In genomic region chr3R:24598549-24599204, dm6 we compare ENCODE assay signal across 5 fruit fly cellular contexts.
TF ChIP-seq lines count a peak whose summit lies in the region.

No protein-coding gene starts in this region.

- TF ChIP-seq CTCF in whole organism, embryonic (GFP tag; optimal IDR thresholded peaks at IDR 0.05; lab: Kevin White, UChicago) = no peak

TF ChIP-seq in whole organism, adult, 20 proteins besides CTCF, POLR2A, EP300 and RAD21:
- TF ChIP-seq tj (GFP tag; optimal IDR thresholded peaks at IDR 0.05; lab: Kevin White, UChicago) (peak; percentile 1), CG11617 (GFP tag; optimal IDR thresholded peaks at IDR 0.05; lab: Kevin White, UChicago) (no peak)

TF ChIP-seq in whole organism, embryonic, 481 proteins besides CTCF, POLR2A, EP300 and RAD21 (continues in another document):
- TF ChIP-seq CG11695 (GFP tag; IDR thresholded peaks at IDR 0.05; lab: Robert Waterston, UW) (peak; percentile 43; the same call in 1 of the 3 replicates), CkIIα-i1 (GFP tag; IDR thresholded peaks at IDR 0.05; lab: Robert Waterston, UW) (0 out of 2 replicates have a peak, but pooled peaks have one; percentile 11), Sox102F (GFP tag; optimal IDR thresholded peaks at IDR 0.05; lab: Kevin White, UChicago) (peak; percentile 56), CG32532 (GFP tag; IDR thresholded peaks at IDR 0.05; lab: Robert Waterston, UW) (peak; percentile 32; the same call in 1 of the 2 replicates), CG18619 (GFP tag; optimal IDR thresholded peaks at IDR 0.05; lab: Kevin White, UChicago) (peak; percentile 7), grau (tag; optimal IDR thresholded peaks at IDR 0.05; lab: Kevin White, UChicago) (peak; percentile 2), CG10267 (tag; optimal IDR thresholded peaks at IDR 0.05; lab: Kevin White, UChicago) (peak; percentile 10), CG9215 (GFP tag; IDR thresholded peaks at IDR 0.05; lab: Robert Waterston, UW) (no peak), sens (GFP tag; lab: Kevin White, UChicago) (peak; percentile 80), bab2 (GFP tag; optimal IDR thresholded peaks at IDR 0.05; lab: Kevin White, UChicago) (peak; percentile 33), CG13424 (tag; optimal IDR thresholded peaks at IDR 0.05; lab: Kevin White, UChicago) (peak; percentile 19), unpg (GFP tag; optimal IDR thresholded peaks at IDR 0.05; lab: Kevin White, UChicago) (no peak), dpn (GFP tag; optimal IDR thresholded peaks at IDR 0.05; lab: Kevin White, UChicago) (peak in 1 of 2 experiments; percentile 27), Med (GFP tag; lab: Kevin White, UChicago) (peak; percentile 32), HHEX (GFP tag; optimal IDR thresholded peaks at IDR 0.05; lab: Kevin White, UChicago) (peak; percentile 12), Vsx1 (GFP tag; optimal IDR thresholded peaks at IDR 0.05; lab: Kevin White, UChicago) (peak; percentile 14), sima (GFP tag; optimal IDR thresholded peaks at IDR 0.05; lab: Kevin White, UChicago) (no peak), CG10209 (GFP tag; optimal IDR thresholded peaks at IDR 0.05; lab: Kevin White, UChicago) (peak; percentile 2), CG7839 (tag; optimal IDR thresholded peaks at IDR 0.05; lab: Kevin White, UChicago) (peak; percentile 24), Hr51 (GFP tag; optimal IDR thresholded peaks at IDR 0.05; lab: Kevin White, UChicago) (peak in 1 of 2 experiments; percentile 48), mirr (GFP tag; optimal IDR thresholded peaks at IDR 0.05; lab: Kevin White, UChicago) (no peak), Kr (GFP tag; optimal IDR thresholded peaks at IDR 0.05; lab: Kevin White, UChicago) (no peak)

TF ChIP-seq in whole organism, prepupa, 60 proteins besides CTCF, POLR2A, EP300 and RAD21 (continues in another document):
- TF ChIP-seq CG4318 (GFP tag; optimal IDR thresholded peaks at IDR 0.05; lab: Kevin White, UChicago) (peak; percentile 73), Hr4 (GFP tag; optimal IDR thresholded peaks at IDR 0.05; lab: Kevin White, UChicago) (peak; percentile 82), eg (GFP tag; IDR thresholded peaks at IDR 0.05; lab: Robert Waterston, UW) (peak; percentile 57; the same call in 2 of the 3 replicates), Ets96B (tag; optimal IDR thresholded peaks at IDR 0.05; lab: Kevin White, UChicago) (peak; percentile 11), CG10669 (GFP tag; optimal IDR thresholded peaks at IDR 0.05; lab: Kevin White, UChicago) (peak; percentile 4), svp (GFP tag; lab: Kevin White, UChicago) (no peak), topi (GFP tag; optimal IDR thresholded peaks at IDR 0.05; lab: Kevin White, UChicago) (peak; percentile 30), CG8319 (GFP tag; optimal IDR thresholded peaks at IDR 0.05; lab: Kevin White, UChicago) (no peak), Blimp-1 (GFP tag; optimal IDR thresholded peaks at IDR 0.05; lab: Kevin White, UChicago) (no peak), spab (GFP tag; optimal IDR thresholded peaks at IDR 0.05; lab: Kevin White, UChicago) (peak; percentile 21), CG8119 (GFP tag; IDR thresholded peaks at IDR 0.05; lab: Robert Waterston, UW) (peak; percentile 61), CG32006 (GFP tag; optimal IDR thresholded peaks at IDR 0.05; lab: Kevin White, UChicago) (peak; percentile 86), fd85E (GFP tag; optimal IDR thresholded peaks at IDR 0.05; lab: Kevin White, UChicago) (no peak), Sox14 (GFP tag; optimal IDR thresholded peaks at IDR 0.05; lab: Kevin White, UChicago) (peak; percentile 30), pdm3 (GFP tag; optimal IDR thresholded peaks at IDR 0.05; lab: Kevin White, UChicago) (peak; percentile 53), Sox102F (GFP tag; optimal IDR thresholded peaks at IDR 0.05; lab: Kevin White, UChicago) (no peak), Met (GFP tag; optimal IDR thresholded peaks at IDR 0.05; lab: Kevin White, UChicago) (no peak), CG11762 (GFP tag; optimal IDR thresholded peaks at IDR 0.05; lab: Kevin White, UChicago; ENCODE audit: insufficient read depth) (no peak), Eip93F (GFP tag; optimal IDR thresholded peaks at IDR 0.05; lab: Kevin White, UChicago) (no peak), CG3032 (tag; optimal IDR thresholded peaks at IDR 0.05; lab: Kevin White, UChicago) (no peak), cyc (GFP tag; optimal IDR thresholded peaks at IDR 0.05; lab: Kevin White, UChicago) (no peak), CG6792 (GFP tag; optimal IDR thresholded peaks at IDR 0.05; lab: Kevin White, UChicago) (peak; percentile 6), CG3919 (GFP tag; optimal IDR thresholded peaks at IDR 0.05; lab: Kevin White, UChicago) (peak; percentile 44)

TF ChIP-seq in whole organism, pupa, 21 proteins besides CTCF, POLR2A, EP300 and RAD21:
- TF ChIP-seq CG9948 (tag; optimal IDR thresholded peaks at IDR 0.05; lab: Kevin White, UChicago) = peak; percentile 19
- peak; percentile 54 for TF ChIP-seq Pif1A (GFP tag; optimal IDR thresholded peaks at IDR 0.05; lab: Kevin White, UChicago)
- peak; percentile 47; the same call in 1 of the 2 replicates for TF ChIP-seq CG32121 (GFP tag; IDR thresholded peaks at IDR 0.05; lab: Robert Waterston, UW)
- TF ChIP-seq fd96Ca (GFP tag; IDR thresholded peaks at IDR 0.05; lab: Robert Waterston, UW) = peak; percentile 58; the same call in 1 of the 3 replicates
- TF ChIP-seq CG12605 (GFP tag; IDR thresholded peaks at IDR 0.05; lab: Robert Waterston, UW) = peak; percentile 26; the same call in 1 of the 2 replicates
- TF ChIP-seq CG13204 (GFP tag; optimal IDR thresholded peaks at IDR 0.05; lab: Kevin White, UChicago) = no peak
- no peak for TF ChIP-seq D1 (tag; optimal IDR thresholded peaks at IDR 0.05; lab: Kevin White, UChicago)
- TF ChIP-seq CG34367 (tag; optimal IDR thresholded peaks at IDR 0.05; lab: Kevin White, UChicago) = no peak
- TF ChIP-seq gl (tag; optimal IDR thresholded peaks at IDR 0.05; lab: Kevin White, UChicago) = no peak
- no peak for TF ChIP-seq Snoo (tag; optimal IDR thresholded peaks at IDR 0.05; lab: Kevin White, UChicago)
- peak; percentile 55; the same call in 2 of the 3 replicates for TF ChIP-seq CG4496 (GFP tag; IDR thresholded peaks at IDR 0.05; lab: Robert Waterston, UW)
- TF ChIP-seq CG8159 (tag; optimal IDR thresholded peaks at IDR 0.05; lab: Kevin White, UChicago) = peak; percentile 8
- TF ChIP-seq CG8301 (tag; optimal IDR thresholded peaks at IDR 0.05; lab: Kevin White, UChicago) = peak; percentile 52
- TF ChIP-seq Ets98B (GFP tag; IDR thresholded peaks at IDR 0.05; lab: Robert Waterston, UW) = no peak; the same call in 1 of the 2 replicates
- TF ChIP-seq Pif1B (GFP tag; optimal IDR thresholded peaks at IDR 0.05; lab: Kevin White, UChicago) = peak; percentile 10
- peak; percentile 59 for TF ChIP-seq CG14655 (GFP tag; optimal IDR thresholded peaks at IDR 0.05; lab: Kevin White, UChicago)
- TF ChIP-seq CG17806 (tag; optimal IDR thresholded peaks at IDR 0.05; lab: Kevin White, UChicago) = peak; percentile 13

TF ChIP-seq in whole organism, wandering third instar larva, 38 proteins besides CTCF, POLR2A, EP300 and RAD21:
- TF ChIP-seq Dif (GFP tag; optimal IDR thresholded peaks at IDR 0.05; lab: Kevin White, UChicago; ENCODE audit: partially characterized antibody) (no peak), ey (GFP tag; optimal IDR thresholded peaks at IDR 0.05; lab: Kevin White, UChicago) (no peak), OdsH (GFP tag; optimal IDR thresholded peaks at IDR 0.05; lab: Kevin White, UChicago) (no peak), br (GFP tag; optimal IDR thresholded peaks at IDR 0.05; lab: Kevin White, UChicago) (no peak), foxo (GFP tag; optimal IDR thresholded peaks at IDR 0.05; lab: Kevin White, UChicago) (no peak), psq (GFP tag; optimal IDR thresholded peaks at IDR 0.05; lab: Kevin White, UChicago) (peak; percentile 7), fru (GFP tag; optimal IDR thresholded peaks at IDR 0.05; lab: Kevin White, UChicago) (peak; percentile 11)
